Fruit fly (Drosophila melanogaster) Kc167 (cell line): ENCODE measurements around the gene CG13842.

ENCODE experiments used
- Myc ChIP-seq: fragments of >200 bp; optimal IDR thresholded peaks from 2 replicates; lab custom pipeline; 2017; ENCODE audit warnings: missing external identifiers
- Sin3A ChIP-seq: fragments of >200 bp; optimal IDR thresholded peaks from 2 replicates; lab custom pipeline; 2018; ENCODE audit warnings: missing external identifiers
- h ChIP-seq: fragments of >200 bp; optimal IDR thresholded peaks from 3 replicates; lab custom pipeline; 2018; ENCODE audit warnings: missing external identifiers
- insv ChIP-seq: fragments of >200 bp; optimal IDR thresholded peaks from 3 replicates; lab custom pipeline; 2018; ENCODE audit warnings: missing external identifiers
- psq ChIP-seq: fragments of >200 bp; optimal IDR thresholded peaks from 2 replicates; lab custom pipeline; 2017; ENCODE audit warnings: missing external identifiers
- ttk ChIP-seq: sonication (Bioruptor generic); optimal IDR thresholded peaks from 2 replicates; lab custom pipeline; 2017; ENCODE audit warnings: missing external identifiers

- TF ChIP-seq Myc (lab: Kevin White, UChicago) (no peak), psq (no peak), Sin3A (lab: Kevin White, UChicago) (no peak), insv (lab: Kevin White, UChicago) (no peak), h (lab: Kevin White, UChicago) (no peak), ttk (lab: Kevin White, UChicago) (no peak)
These were observed 47.1 kb upstream of the CG13842 start for dm6 chr3R:22753895-22754774.
